Fruit fly (Drosophila melanogaster): ENCODE data around the gene Npc2e.

Gene Npc2e

DNA sequence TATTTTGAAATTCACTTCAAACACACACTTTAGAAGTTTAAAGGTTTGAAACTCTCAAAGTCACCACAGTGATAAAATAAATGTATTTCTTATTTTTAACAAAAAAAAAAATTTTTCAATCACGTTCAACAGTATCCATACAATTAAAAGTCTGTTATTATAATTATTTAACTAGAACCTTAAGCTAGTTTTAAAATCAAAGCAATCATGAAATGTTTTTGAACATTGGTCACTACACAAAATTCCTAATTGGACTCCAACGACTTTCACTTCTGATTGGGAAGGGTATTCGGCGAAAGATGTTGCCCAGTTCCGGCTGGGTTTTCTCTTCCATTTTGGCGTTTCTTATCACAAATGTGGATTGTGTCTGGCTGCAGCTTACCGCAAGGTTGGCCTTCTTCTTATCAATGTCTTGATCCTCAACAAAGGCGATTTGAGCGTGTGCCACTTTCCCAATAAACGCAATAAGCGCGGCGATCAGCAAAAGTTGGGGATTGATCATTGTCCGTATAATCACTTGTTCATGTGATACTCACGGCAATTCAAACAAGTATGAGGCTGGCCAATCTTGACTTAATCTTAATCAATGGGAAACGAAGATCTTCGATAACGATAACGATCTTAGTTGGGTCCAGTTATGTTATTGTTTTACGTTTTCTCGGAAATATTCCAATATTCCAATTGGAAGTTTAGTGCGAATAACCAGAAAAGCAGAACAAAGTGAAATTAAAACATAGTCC is 4.9 kb upstream of the Npc2e start (continued):
- TF ChIP-seq chif (GFP tag; optimal IDR thresholded peaks at IDR 0.05) (peak in 1 of 2 experiments; percentile 1), Hr51 (GFP tag; optimal IDR thresholded peaks at IDR 0.05) (peak in 1 of 2 experiments; percentile 70), PHDP (tag; optimal IDR thresholded peaks at IDR 0.05) (peak; percentile 33), CG3838 (GFP tag; optimal IDR thresholded peaks at IDR 0.05) (no peak), btn (GFP tag; optimal IDR thresholded peaks at IDR 0.05) (no peak), CG2875 (GFP tag; optimal IDR thresholded peaks at IDR 0.05) (peak; percentile 47), schlank (tag; optimal IDR thresholded peaks at IDR 0.05) (no peak), ro (GFP tag; IDR thresholded peaks at IDR 0.05) (no peak), slbo (GFP tag; IDR thresholded peaks at IDR 0.05) (peak; percentile 39), knrl (GFP tag; IDR thresholded peaks at IDR 0.05; ENCODE audit: partially characterized antibody) (no peak), CG8765 (GFP tag; IDR thresholded peaks at IDR 0.05) (no peak), tll (GFP tag; optimal IDR thresholded peaks at IDR 0.05) (no peak), CG15479 (GFP tag; optimal IDR thresholded peaks at IDR 0.05) (no peak), Trl (optimal IDR thresholded peaks at IDR 0.05) (no peak), Trl (GFP tag; optimal IDR thresholded peaks at IDR 0.05) (no peak), CG14667 (GFP tag; IDR thresholded peaks at IDR 0.05) (no peak), Dek (tag; optimal IDR thresholded peaks at IDR 0.05) (no peak), disco-r (GFP tag; optimal IDR thresholded peaks at IDR 0.05) (no peak), grn (GFP tag; optimal IDR thresholded peaks at IDR 0.05) (peak; percentile 53), Sry-β (GFP tag; optimal IDR thresholded peaks at IDR 0.05) (no peak), CG11504 (tag; optimal IDR thresholded peaks at IDR 0.05) (peak; percentile 74), Nf-YC (tag; optimal IDR thresholded peaks at IDR 0.05) (no peak), BtbVII (GFP tag; optimal IDR thresholded peaks at IDR 0.05) (peak; percentile 19), B-H2 (GFP tag; optimal IDR thresholded peaks at IDR 0.05) (no peak), CG34376 (GFP tag; optimal IDR thresholded peaks at IDR 0.05) (peak; percentile 54), CG18599 (GFP tag; optimal IDR thresholded peaks at IDR 0.05) (peak; percentile 46), dimm (GFP tag; IDR thresholded peaks at IDR 0.05) (no peak), grau (tag; optimal IDR thresholded peaks at IDR 0.05) (peak; percentile 63), fd102C (GFP tag; optimal IDR thresholded peaks at IDR 0.05) (no peak), lola (GFP tag; optimal IDR thresholded peaks at IDR 0.05) (peak in 1 of 3 experiments; percentile 33), exex (tag; optimal IDR thresholded peaks at IDR 0.05) (no peak), Xbp1 (GFP tag; optimal IDR thresholded peaks at IDR 0.05) (peak; percentile 19), CG5180 (GFP tag; optimal IDR thresholded peaks at IDR 0.05) (peak; percentile 22), Nf-YB (GFP tag; optimal IDR thresholded peaks at IDR 0.05) (peak; percentile 17), Dll (GFP tag; IDR thresholded peaks at IDR 0.05; ENCODE audit: partially characterized antibody) (no peak), ash1 (GFP tag; optimal IDR thresholded peaks at IDR 0.05) (no peak), Meics (GFP tag; optimal IDR thresholded peaks at IDR 0.05) (peak; percentile 67), vfl (GFP tag; optimal IDR thresholded peaks at IDR 0.05) (no peak), Ada2b (GFP tag; IDR thresholded peaks at IDR 0.05) (no peak), jing (GFP tag; optimal IDR thresholded peaks at IDR 0.05) (no peak), dmrt99B (tag; optimal IDR thresholded peaks at IDR 0.05) (peak; percentile 71), Lim3 (GFP tag; IDR thresholded peaks at IDR 0.05) (no peak), Myb (GFP tag; optimal IDR thresholded peaks at IDR 0.05) (no peak), CG2678 (tag; optimal IDR thresholded peaks at IDR 0.05) (peak; percentile 75), CG12391 (tag; optimal IDR thresholded peaks at IDR 0.05) (peak; percentile 47), lab (GFP tag; optimal IDR thresholded peaks at IDR 0.05) (no peak), C15 (GFP tag; IDR thresholded peaks at IDR 0.05) (no peak), onecut (GFP tag; IDR thresholded peaks at IDR 0.05) (peak; percentile 26; the same call in 1 of the 2 replicates)
